Fruit fly (Drosophila melanogaster): Measurements from ENCODE around the gene CG15484.

- TF ChIP-seq Myc (optimal IDR thresholded peaks at IDR 0.05) (no peak), psq (optimal IDR thresholded peaks at IDR 0.05) (no peak), h (optimal IDR thresholded peaks at IDR 0.05) (no peak)
Measured at dm6 chr2L:12721794-12722315, 14.3 kb upstream of the CG15484 start, which contains the start of gene Pih1D1.

Measured in Kc167 (cell line).